Worm (Caenorhabditis elegans): ENCODE data around the gene F54B3.2.

- TF ChIP-seq gei-17 (GFP tag; optimal IDR thresholded peaks at IDR 0.05) (no peak), unc-62 (GFP tag; optimal IDR thresholded peaks at IDR 0.05) (no peak), madf-10 (tag; optimal IDR thresholded peaks at IDR 0.05) (no peak), K11D2.4 (GFP tag; IDR thresholded peaks at IDR 0.05) (no peak), Y56A3A.18 (GFP tag; IDR thresholded peaks at IDR 0.05) (no peak), unc-130 (GFP tag; optimal IDR thresholded peaks at IDR 0.05) (no peak), efl-1 (GFP tag; optimal IDR thresholded peaks at IDR 0.05) (no peak), hlh-12 (tag; optimal IDR thresholded peaks at IDR 0.05) (no peak), dpl-1 (GFP tag; optimal IDR thresholded peaks at IDR 0.05) (no peak), mxl-1 (tag; optimal IDR thresholded peaks at IDR 0.05) (no peak)
Observed at ce11 chrII:10242294-10242693, 27.7 kb downstream of the F54B3.2 start, which contains the start of gene mrps-14.
